Worm (Caenorhabditis elegans) whole organism, L1 larva: ENCODE results near the gene C54H2.4.

Experiments
- lir-3 ChIP-seq: sonication (generic microtip); optimal IDR thresholded peaks from 2 replicates; lab custom pipeline; 2016; ENCODE audit warnings: mild to moderate bottlenecking, missing genetic modification characterization, moderate library complexity, missing compliant biosample characterization; ENCODE audit not compliant: poor library complexity
- snu-23 ChIP-seq: sonication (generic microtip); optimal IDR thresholded peaks from 2 replicates; lab custom pipeline; 2016; ENCODE audit warnings: missing genetic modification characterization, missing compliant biosample characterization
- sox-4 ChIP-seq: sonication (generic microtip); optimal IDR thresholded peaks from 2 replicates; lab custom pipeline; 2016; ENCODE audit warnings: missing genetic modification characterization, missing compliant biosample characterization
- tbx-2 ChIP-seq: sonication (generic microtip); optimal IDR thresholded peaks from 2 replicates; lab custom pipeline; 2016; ENCODE audit warnings: missing genetic modification characterization, missing compliant biosample characterization

- TF ChIP-seq lir-3 (tag; lab: Kevin White, UChicago), result no peak
- no peak for TF ChIP-seq tbx-2 (tag; lab: Kevin White, UChicago)
- TF ChIP-seq snu-23 (GFP tag; lab: Kevin White, UChicago), result no peak
- TF ChIP-seq sox-4 (tag; lab: Kevin White, UChicago), result no peak
Measured at ce11 chrX:5720124-5720523, 50.4 kb downstream of the C54H2.4 start, which contains the start of gene C41G11.1.
